Worm (Caenorhabditis elegans) whole organism, young adult: ENCODE data around the gene F58G11.4.

Source experiments
- B0261.1 ChIP-seq: sonication (generic microtip); optimal IDR thresholded peaks from 2 replicates; lab custom pipeline; 2016; ENCODE audit warnings: mild to moderate bottlenecking, missing genetic modification characterization, moderate library complexity, missing compliant biosample characterization
- F39B2.1 ChIP-seq: fragments of 200-800 bp; sonication (Bioruptor generic); IDR thresholded peaks from 2 replicates; pipeline ENCODE4 v1.3.6; 2022; ENCODE audit warnings: missing genetic modification reagents, missing genetic modification characterization, missing compliant biosample characterization
- F52B5.7 ChIP-seq: sonication (generic microtip); optimal IDR thresholded peaks from 2 replicates; lab custom pipeline; 2016; ENCODE audit warnings: mild to moderate bottlenecking, missing genetic modification characterization, missing compliant biosample characterization
- F57A8.1 ChIP-seq: fragments of 200-800 bp; sonication (Bioruptor generic); optimal IDR thresholded peaks from 2 replicates; lab custom pipeline; 2018; ENCODE audit warnings: mild to moderate bottlenecking, missing genetic modification characterization, moderate library complexity, missing compliant biosample characterization
- T07F8.4 ChIP-seq: sonication (generic microtip); optimal IDR thresholded peaks from 2 replicates; lab custom pipeline; 2016; ENCODE audit warnings: mild to moderate bottlenecking, missing genetic modification characterization, moderate library complexity, missing compliant biosample characterization
- Y53G8AR.9 ChIP-seq: fragments of 200-800 bp; sonication (Bioruptor generic); conservative IDR thresholded peaks from 2 replicates; pipeline ENCODE4 v1.3.6; 2022; ENCODE audit warnings: missing genetic modification reagents, missing genetic modification characterization, missing compliant biosample characterization
- akir-1 ChIP-seq: fragments of 200-800 bp; sonication (Bioruptor generic); optimal IDR thresholded peaks from 2 replicates; lab custom pipeline; 2018; ENCODE audit warnings: mild to moderate bottlenecking, missing genetic modification characterization, moderate library complexity, missing compliant biosample characterization
- ama-1 ChIP-seq, 3 experiments: fragments of 150-350 bp in 1 of 3; sonication (generic microtip) in 2 of 3; optimal IDR thresholded peaks; 2 replicates each; lab custom pipeline; 2014 to 2018; ENCODE audit warnings: missing biosample characterization in 2 of 3, missing genetic modification characterization in 2 of 3, missing genetic modification reagents in 2 of 3
- aptf-2 ChIP-seq: fragments of 200-800 bp; sonication (Bioruptor generic); conservative IDR thresholded peaks from 2 replicates; pipeline ENCODE4 v1.3.6; 2022; ENCODE audit warnings: missing genetic modification reagents, missing genetic modification characterization, missing compliant biosample characterization
- athp-1 ChIP-seq: sonication (generic microtip); optimal IDR thresholded peaks from 2 replicates; lab custom pipeline; 2017; ENCODE audit warnings: mild to moderate bottlenecking, missing genetic modification characterization, missing compliant biosample characterization
- bed-2 ChIP-seq: fragments of 200-800 bp; sonication (Bioruptor generic); IDR thresholded peaks from 2 replicates; pipeline ENCODE4 v1.3.6; 2022; ENCODE audit warnings: missing genetic modification reagents, missing genetic modification characterization, missing compliant biosample characterization
- cebp-1 ChIP-seq, 2 experiments: fragments of 200-800 bp in 1 of 2; sonication (Bioruptor generic) in 1 of 2; sonication (generic microtip) in 1 of 2; IDR thresholded peaks in 1 of 2; optimal IDR thresholded peaks in 1 of 2; 2 replicates each; pipeline versions ENCODE4 v1.3.6 to Lab custom; 2017 to 2022; ENCODE audit warnings: missing compliant biosample characterization in 2 of 2, missing genetic modification characterization in 2 of 2, mild to moderate bottlenecking in 1 of 2, missing genetic modification reagents in 1 of 2, moderate library complexity in 1 of 2
- ceh-40 ChIP-seq: fragments of 200-800 bp; sonication (Bioruptor generic); IDR thresholded peaks from 2 replicates; pipeline ENCODE4 v1.3.6; 2022; ENCODE audit warnings: missing genetic modification characterization, missing compliant biosample characterization
- ceh-91 ChIP-seq: fragments of 200-800 bp; sonication (Bioruptor generic); IDR thresholded peaks from 2 replicates; pipeline ENCODE4 v1.3.6; 2022; ENCODE audit warnings: missing genetic modification reagents, missing genetic modification characterization, missing compliant biosample characterization
- die-1 ChIP-seq: sonication (generic microtip); optimal IDR thresholded peaks from 2 replicates; lab custom pipeline; 2016; ENCODE audit warnings: missing genotype, mild to moderate bottlenecking, missing genetic modification characterization, missing compliant biosample characterization
- egl-18 ChIP-seq: fragments of 200-800 bp; sonication (Bioruptor generic); IDR thresholded peaks from 2 replicates; pipeline ENCODE4 v1.3.6; 2022; ENCODE audit warnings: missing genetic modification reagents, missing genetic modification characterization, missing compliant biosample characterization
- ets-4 ChIP-seq: fragments of 200-800 bp; sonication (Bioruptor generic); optimal IDR thresholded peaks from 2 replicates; lab custom pipeline; 2018; ENCODE audit warnings: mild to moderate bottlenecking, missing genetic modification characterization, missing compliant biosample characterization
- gei-17 ChIP-seq: fragments of 200-800 bp; sonication (Bioruptor generic); optimal IDR thresholded peaks from 2 replicates; lab custom pipeline; 2018; ENCODE audit warnings: mild to moderate bottlenecking, missing genetic modification characterization, missing compliant biosample characterization
- him-1 ChIP-seq: sonication (generic microtip); optimal IDR thresholded peaks from 2 replicates; lab custom pipeline; 2016; ENCODE audit warnings: missing genotype, missing genetic modification reagents, missing genetic modification characterization, missing compliant biosample characterization
- hmg-1.2 ChIP-seq: fragments of 200-800 bp; sonication (Bioruptor generic); IDR thresholded peaks from 2 replicates; pipeline ENCODE4 v1.3.6; 2022; ENCODE audit warnings: missing genetic modification reagents, missing genetic modification characterization, missing compliant biosample characterization
- hrde-1 ChIP-seq: sonication (generic microtip); optimal IDR thresholded peaks from 2 replicates; lab custom pipeline; 2016; ENCODE audit warnings: missing genetic modification characterization, mild to moderate bottlenecking, missing compliant biosample characterization, moderate library complexity, missing genotype, missing genetic modification reagents, borderline replicate concordance
- hsf-1 ChIP-seq: fragments of 200-800 bp; sonication (Bioruptor generic); IDR thresholded peaks from 2 replicates; pipeline ENCODE4 v1.3.6; 2022; ENCODE audit warnings: missing genetic modification reagents, missing genetic modification characterization, missing compliant biosample characterization
- let-526 ChIP-seq: fragments of 200-800 bp; sonication (Bioruptor generic); IDR thresholded peaks from 2 replicates; pipeline ENCODE4 v1.3.6; 2022; ENCODE audit warnings: missing genetic modification reagents, missing genetic modification characterization, missing compliant biosample characterization
- let-607 ChIP-seq, 2 experiments: fragments of 200-800 bp in 1 of 2; sonication (Bioruptor generic) in 1 of 2; sonication (generic microtip) in 1 of 2; optimal IDR thresholded peaks; 2 replicates each; lab custom pipeline; 2016 to 2018; ENCODE audit warnings: mild to moderate bottlenecking in 2 of 2, missing compliant biosample characterization in 2 of 2, missing genetic modification characterization in 2 of 2, moderate library complexity in 2 of 2, missing genotype in 1 of 2
- lin-26 ChIP-seq: fragments of 200-800 bp; sonication (Bioruptor generic); IDR thresholded peaks from 2 replicates; pipeline ENCODE4 v1.3.6; 2022; ENCODE audit warnings: missing genetic modification reagents, missing genetic modification characterization, missing compliant biosample characterization
- lin-54 ChIP-seq: fragments of 200-800 bp; sonication (Bioruptor generic); optimal IDR thresholded peaks from 2 replicates; lab custom pipeline; 2018; ENCODE audit warnings: mild to moderate bottlenecking, missing genetic modification characterization, missing compliant biosample characterization
- madf-10 ChIP-seq: sonication (generic microtip); optimal IDR thresholded peaks from 2 replicates; lab custom pipeline; 2016; ENCODE audit warnings: mild to moderate bottlenecking, missing genetic modification characterization, missing compliant biosample characterization
- madf-3 ChIP-seq: fragments of 200-800 bp; sonication (Bioruptor generic); IDR thresholded peaks from 2 replicates; pipeline ENCODE4 v1.3.6; 2022; ENCODE audit warnings: missing genetic modification reagents, missing genetic modification characterization, missing compliant biosample characterization
- madf-6 ChIP-seq: fragments of 200-800 bp; sonication (Bioruptor generic); IDR thresholded peaks from 2 replicates; pipeline ENCODE4 v1.3.6; 2022; ENCODE audit warnings: missing genetic modification reagents, missing genetic modification characterization, missing compliant biosample characterization
- nfya-1 ChIP-seq: sonication (generic microtip); optimal IDR thresholded peaks from 2 replicates; lab custom pipeline; 2017; ENCODE audit warnings: antibody characterized with exemption, missing compliant biosample characterization, missing genetic modification characterization, borderline replicate concordance; ENCODE audit not compliant: insufficient read depth
- nfya-2 ChIP-seq: fragments of 200-800 bp; sonication (Bioruptor generic); IDR thresholded peaks from 2 replicates; pipeline ENCODE4 v1.3.6; 2022; ENCODE audit warnings: missing genetic modification reagents, missing genetic modification characterization, missing compliant biosample characterization
- nfyb-1 ChIP-seq: fragments of 200-800 bp; sonication (Bioruptor generic); IDR thresholded peaks from 2 replicates; pipeline ENCODE4 v1.3.6; 2022; ENCODE audit warnings: missing genetic modification reagents, missing genetic modification characterization, missing compliant biosample characterization
- nhr-120 ChIP-seq: fragments of 200-800 bp; sonication (Bioruptor generic); IDR thresholded peaks from 2 replicates; pipeline ENCODE4 v1.3.6; 2022; ENCODE audit warnings: missing genetic modification characterization, missing compliant biosample characterization
- nhr-90 ChIP-seq: sonication (generic microtip); optimal IDR thresholded peaks from 2 replicates; lab custom pipeline; 2016; ENCODE audit warnings: missing genotype, mild to moderate bottlenecking, missing genetic modification characterization, missing compliant biosample characterization
- rcor-1 ChIP-seq: fragments of 200-800 bp; sonication (Bioruptor generic); IDR thresholded peaks from 2 replicates; pipeline ENCODE4 v1.3.6; 2022; ENCODE audit warnings: missing genetic modification reagents, missing genetic modification characterization, missing compliant biosample characterization
- snpc-1.1 ChIP-seq: sonication (generic microtip); optimal IDR thresholded peaks from 2 replicates; lab custom pipeline; 2017; ENCODE audit warnings: missing genetic modification characterization, mild to moderate bottlenecking, missing compliant biosample characterization, antibody characterized with exemption, moderate library complexity, missing genotype, missing genetic modification reagents; ENCODE audit not compliant: insufficient read depth
- snpc-1.3 ChIP-seq: sonication (generic microtip); optimal IDR thresholded peaks from 2 replicates; lab custom pipeline; 2017; ENCODE audit warnings: missing genetic modification characterization, mild to moderate bottlenecking, missing compliant biosample characterization, antibody characterized with exemption, moderate library complexity, missing genotype, missing genetic modification reagents; ENCODE audit not compliant: insufficient read depth
- sptf-2 ChIP-seq: fragments of 200-800 bp; sonication (Bioruptor generic); optimal IDR thresholded peaks from 2 replicates; lab custom pipeline; 2018; ENCODE audit warnings: mild to moderate bottlenecking, missing genetic modification characterization, missing compliant biosample characterization
- tlf-1 ChIP-seq: fragments of 200-800 bp; sonication (Bioruptor generic); optimal IDR thresholded peaks from 2 replicates; lab custom pipeline; 2018; ENCODE audit warnings: mild to moderate bottlenecking, missing genetic modification characterization, missing compliant biosample characterization
- unc-62 ChIP-seq: fragments of 150-350 bp; optimal IDR thresholded peaks from 2 replicates; lab custom pipeline; 2014; ENCODE audit warnings: missing biosample characterization, missing genetic modification reagents, missing genetic modification characterization
- xnd-1 ChIP-seq: sonication (generic microtip); optimal IDR thresholded peaks from 2 replicates; lab custom pipeline; 2016; ENCODE audit warnings: missing genotype, missing genetic modification reagents, missing genetic modification characterization, missing compliant biosample characterization
- zfh-2 ChIP-seq: fragments of 200-800 bp; sonication (Bioruptor generic); conservative IDR thresholded peaks from 2 replicates; pipeline ENCODE4 v1.3.6; 2022; ENCODE audit warnings: missing genetic modification reagents, missing genetic modification characterization, missing compliant biosample characterization
- ztf-18 ChIP-seq: sonication (generic microtip); optimal IDR thresholded peaks from 2 replicates; lab custom pipeline; 2016; ENCODE audit warnings: missing genotype, mild to moderate bottlenecking, missing genetic modification characterization, missing compliant biosample characterization
- ztf-25 ChIP-seq: fragments of 200-800 bp; sonication (Bioruptor generic); IDR thresholded peaks from 2 replicates; pipeline ENCODE4 v1.3.6; 2022; ENCODE audit warnings: missing genetic modification reagents, missing genetic modification characterization, missing compliant biosample characterization
- ztf-26 ChIP-seq: sonication (generic microtip); optimal IDR thresholded peaks from 2 replicates; lab custom pipeline; 2017; ENCODE audit warnings: missing genetic modification characterization, missing compliant biosample characterization
- ztf-28 ChIP-seq: fragments of 200-800 bp; sonication (Bioruptor generic); IDR thresholded peaks from 2 replicates; pipeline ENCODE4 v1.3.6; 2022; ENCODE audit warnings: missing genetic modification reagents, missing genetic modification characterization, missing compliant biosample characterization

F58G11.4 gene

DNA sequence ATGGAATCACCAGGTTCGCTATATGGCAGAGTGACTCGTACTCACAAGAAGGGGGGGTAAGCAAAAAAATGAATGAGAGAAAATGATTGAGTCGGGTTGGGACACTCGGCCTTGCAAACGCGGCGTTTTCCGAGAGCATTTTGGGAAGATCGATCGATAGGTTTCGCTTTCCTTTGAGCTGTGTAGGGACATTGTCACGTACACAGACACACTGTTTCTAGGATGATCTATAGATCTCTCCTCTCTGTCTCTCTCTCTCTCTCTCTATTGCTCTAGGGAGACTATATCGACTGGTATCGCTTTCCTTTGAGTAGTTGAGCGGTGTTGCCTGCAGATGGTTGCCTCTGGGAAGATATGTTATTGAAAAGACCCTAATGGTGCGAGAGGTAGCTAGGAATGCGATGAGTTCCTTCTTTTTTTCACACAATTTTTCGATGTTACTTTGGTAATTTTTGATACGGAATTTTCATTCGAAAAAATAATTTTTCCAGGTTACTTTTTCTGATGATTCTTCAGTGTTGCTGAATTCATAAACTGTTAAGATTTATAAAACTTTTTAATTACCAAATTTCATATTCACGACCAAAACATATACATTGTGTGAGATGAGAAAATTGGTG, 22.5 kb upstream of the F58G11.4 start, which contains the start of gene H37A05.4 (continued):
- TF ChIP-seq hsf-1 (GFP tag; lab: Robert Waterston, UW), result peak; percentile 34; the same call in 1 of the 2 replicates
- no peak for TF ChIP-seq F39B2.1 (GFP tag; lab: Robert Waterston, UW)
- peak; percentile 91 for TF ChIP-seq Y53G8AR.9
- no peak for TF ChIP-seq snpc-1.3 (tag; lab: Kevin White, UChicago)
- TF ChIP-seq let-607 (tag; optimal IDR thresholded peaks at IDR 0.05; lab: Kevin White, UChicago), result peak in 1 of 2 experiments; percentile 12
- TF ChIP-seq sptf-2, result no peak
- TF ChIP-seq tlf-1 (GFP tag; lab: Kevin White, UChicago), result peak; percentile 74
- 0 out of 2 replicates have a peak, but pooled peaks have one; percentile 13 for TF ChIP-seq let-526 (GFP tag; lab: Robert Waterston, UW)
- no peak for TF ChIP-seq nfya-2 (GFP tag; lab: Robert Waterston, UW)
- TF ChIP-seq snpc-1.1 (tag; lab: Kevin White, UChicago), result no peak
- TF ChIP-seq gei-17, result no peak
- TF ChIP-seq T07F8.4, result no peak
- peak; percentile 30 for TF ChIP-seq die-1 (tag; lab: Kevin White, UChicago)
- TF ChIP-seq ceh-40 (GFP tag; lab: Robert Waterston, UW), result no peak; the same call in 1 of the 2 replicates
- no peak for TF ChIP-seq xnd-1 (tag; lab: Kevin White, UChicago)
- peak; percentile 68 for TF ChIP-seq ztf-26 (tag; lab: Kevin White, UChicago)
- TF ChIP-seq nfyb-1, result peak; percentile 90
- no peak for TF ChIP-seq cebp-1 (GFP tag; IDR thresholded peaks at IDR 0.05; lab: Robert Waterston, UW)
- peak; percentile 81 for TF ChIP-seq cebp-1 (tag; optimal IDR thresholded peaks at IDR 0.05; lab: Kevin White, UChicago)
- TF ChIP-seq ztf-28 (GFP tag; lab: Robert Waterston, UW), result no peak
- peak; percentile 52 for TF ChIP-seq hmg-1.2 (GFP tag; lab: Robert Waterston, UW)
- TF ChIP-seq ama-1 (optimal IDR thresholded peaks at IDR 0.05; lab: Kevin White, UChicago), result peak; percentile 66
- peak; percentile 8 to 62 for TF ChIP-seq ama-1 (GFP tag; optimal IDR thresholded peaks at IDR 0.05; lab: Kevin White, UChicago)
- TF ChIP-seq lin-54 (GFP tag; lab: Kevin White, UChicago), result peak; percentile 8
- peak; percentile 54 for TF ChIP-seq lin-26
- peak; percentile 58 for TF ChIP-seq him-1 (tag; lab: Kevin White, UChicago)
- peak; percentile 35; the same call in 1 of the 2 replicates for TF ChIP-seq madf-3
- TF ChIP-seq nhr-120 (GFP tag; lab: Robert Waterston, UW), result no peak
- no peak for TF ChIP-seq unc-62 (GFP tag; lab: Kevin White, UChicago)
- TF ChIP-seq hrde-1, result peak; percentile 5
- TF ChIP-seq madf-10, result peak; percentile 20
- peak; percentile 13 for TF ChIP-seq ztf-18 (tag; lab: Kevin White, UChicago)
- TF ChIP-seq B0261.1 (tag; lab: Kevin White, UChicago), result no peak
- no peak for TF ChIP-seq ztf-25
- TF ChIP-seq zfh-2 (GFP tag; lab: Robert Waterston, UW), result 0 out of 2 replicates have a peak, but pooled peaks have one; percentile 20
- TF ChIP-seq athp-1, result peak; percentile 89
- no peak for TF ChIP-seq ets-4 (GFP tag; lab: Kevin White, UChicago)
- peak; percentile 50; the same call in 1 of the 2 replicates for TF ChIP-seq madf-6 (GFP tag; lab: Robert Waterston, UW)
- no peak for TF ChIP-seq egl-18 (GFP tag; lab: Robert Waterston, UW)
- no peak for TF ChIP-seq F57A8.1
- TF ChIP-seq rcor-1, result no peak
- peak; percentile 51 for TF ChIP-seq nhr-90 (tag; lab: Kevin White, UChicago)
- peak; percentile 96 for TF ChIP-seq aptf-2 (GFP tag; lab: Robert Waterston, UW)
- no peak for TF ChIP-seq nfya-1 (tag; lab: Kevin White, UChicago)
- TF ChIP-seq F52B5.7 (tag; lab: Kevin White, UChicago), result peak; percentile 86
- TF ChIP-seq akir-1 (GFP tag; lab: Kevin White, UChicago), result no peak
- TF ChIP-seq ceh-91 (GFP tag; lab: Robert Waterston, UW), result no peak
- no peak for TF ChIP-seq bed-2
